Worm (Caenorhabditis elegans): ENCODE results near the gene C50F4.1.

ce11 chrV:9526470-9526869 is at the start of gene C50F4.1:
- no peak for TF ChIP-seq nhr-77 (tag; optimal IDR thresholded peaks at IDR 0.05)
- no peak for TF ChIP-seq ceh-9 (tag; optimal IDR thresholded peaks at IDR 0.05)
- TF ChIP-seq ceh-82 (tag; optimal IDR thresholded peaks at IDR 0.05), result no peak
- TF ChIP-seq elt-3 (tag; optimal IDR thresholded peaks at IDR 0.05), result no peak
- no peak for TF ChIP-seq aly-2 (tag; optimal IDR thresholded peaks at IDR 0.05)
- TF ChIP-seq pqm-1 (tag; optimal IDR thresholded peaks at IDR 0.05), result peak; percentile 80
- no peak for TF ChIP-seq nfya-1 (tag; optimal IDR thresholded peaks at IDR 0.05; ENCODE audit: insufficient read depth)
- TF ChIP-seq nhr-12 (tag; optimal IDR thresholded peaks at IDR 0.05), result no peak
- no peak for TF ChIP-seq zag-1 (tag; optimal IDR thresholded peaks at IDR 0.05)
